Worm (Caenorhabditis elegans): ENCODE data around the gene btf-1.
A peak's percentile ranks its signal among the peaks of the same experiment; 100 is the strongest.

Gene btf-1

ce11 chrII:13163009-13163408 lies 37.0 kb upstream of the btf-1 start (continued):
- TF ChIP-seq rcor-1 (GFP tag; IDR thresholded peaks at IDR 0.05): no peak
- no peak for TF ChIP-seq F22D6.2 (tag; optimal IDR thresholded peaks at IDR 0.05)

DNA sequence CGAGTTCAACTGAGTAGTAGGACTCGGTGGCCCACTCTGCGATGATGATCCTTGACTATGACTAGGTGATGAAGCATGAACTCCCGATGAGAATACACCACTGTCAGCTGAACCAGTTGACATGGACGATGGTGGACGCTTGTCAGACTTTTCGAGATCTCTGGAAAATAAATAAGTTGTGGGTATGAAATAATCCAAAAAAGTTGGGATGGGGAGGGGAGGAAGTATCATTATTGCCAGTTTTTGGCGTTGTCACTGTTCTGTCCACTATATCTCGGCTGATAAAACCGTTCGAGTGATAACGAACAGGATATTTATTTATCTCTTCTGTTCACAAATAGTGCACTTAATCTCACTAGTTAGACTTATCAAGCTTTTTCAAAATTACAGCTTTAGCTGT lies 35.9 kb upstream of the btf-1 start:
- TF ChIP-seq Y56A3A.18 (GFP tag; IDR thresholded peaks at IDR 0.05) (no peak), attf-5 (GFP tag; optimal IDR thresholded peaks at IDR 0.05) (peak; percentile 6)

DNA sequence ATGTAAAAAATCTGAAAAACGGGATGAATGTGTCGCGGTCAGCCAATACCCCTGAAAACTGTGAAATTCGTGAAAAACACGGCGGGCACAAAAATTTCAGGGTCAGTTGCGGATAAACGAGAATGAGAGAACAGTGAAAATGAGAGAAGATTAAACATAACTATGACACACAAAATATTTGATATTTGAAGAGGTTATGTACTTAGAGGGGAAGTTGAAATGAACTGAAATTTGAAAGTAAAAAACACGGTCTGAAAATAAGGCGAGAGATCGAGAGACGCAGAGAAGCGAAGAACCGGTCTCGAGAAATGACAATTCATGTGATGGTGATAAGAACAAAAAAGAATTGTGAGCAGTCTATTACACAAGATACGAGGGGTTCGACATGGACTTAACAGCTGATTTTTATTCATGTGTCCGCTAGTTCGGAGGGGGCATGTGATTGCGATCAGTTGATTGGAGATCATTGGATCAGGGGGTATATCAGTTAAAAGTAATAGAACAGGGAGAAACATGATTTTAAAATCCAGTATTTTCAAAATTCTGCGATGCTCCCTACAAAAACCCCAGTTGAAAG lies 34.2 kb upstream of the btf-1 start, which contains the start of gene moe-3:
Gene moe-3, minus strand, starts transcription at position 51 of the 577 bp plus-strand sequence.
- TF ChIP-seq snpc-1.3 (tag; optimal IDR thresholded peaks at IDR 0.05; ENCODE audit: insufficient read depth) (no peak), T07F8.4 (tag; optimal IDR thresholded peaks at IDR 0.05) (no peak), F49E8.2 (tag; optimal IDR thresholded peaks at IDR 0.05; ENCODE audit: insufficient read depth) (no peak), attf-5 (GFP tag; optimal IDR thresholded peaks at IDR 0.05) (peak; percentile 51), madf-6 (GFP tag; IDR thresholded peaks at IDR 0.05) (no peak), ztf-28 (GFP tag; IDR thresholded peaks at IDR 0.05) (no peak), F37B4.10 (GFP tag; IDR thresholded peaks at IDR 0.05) (no peak), repo-1 (tag; optimal IDR thresholded peaks at IDR 0.05) (no peak), ceh-91 (GFP tag; IDR thresholded peaks at IDR 0.05) (no peak), egl-44 (GFP tag; IDR thresholded peaks at IDR 0.05) (no peak), madf-10 (tag; optimal IDR thresholded peaks at IDR 0.05) (no peak), nhr-80 (tag; optimal IDR thresholded peaks at IDR 0.05) (peak; percentile 73), F22D6.2 (tag; optimal IDR thresholded peaks at IDR 0.05) (no peak), hrde-1 (tag; optimal IDR thresholded peaks at IDR 0.05; ENCODE audit: borderline replicate concordance) (no peak), ztf-22 (GFP tag; optimal IDR thresholded peaks at IDR 0.05) (no peak), chd-7 (tag; optimal IDR thresholded peaks at IDR 0.05) (no peak), atf-7 (tag; optimal IDR thresholded peaks at IDR 0.05) (no peak), pbrm-1 (GFP tag; IDR thresholded peaks at IDR 0.05) (no peak), K12H6.12 (tag; optimal IDR thresholded peaks at IDR 0.05) (no peak), cebp-1 (GFP tag; IDR thresholded peaks at IDR 0.05) (no peak), cebp-1 (tag; optimal IDR thresholded peaks at IDR 0.05) (peak; percentile 55), aptf-2 (GFP tag; conservative IDR thresholded peaks at IDR 0.05) (no peak), ccch-3 (GFP tag; optimal IDR thresholded peaks at IDR 0.05) (no peak), ceh-40 (GFP tag; IDR thresholded peaks at IDR 0.05) (no peak), sdz-38 (tag; optimal IDR thresholded peaks at IDR 0.05) (no peak), lin-35 (GFP tag; optimal IDR thresholded peaks at IDR 0.05) (no peak), Y56A3A.18 (GFP tag; IDR thresholded peaks at IDR 0.05) (no peak), hlh-26 (GFP tag; conservative IDR thresholded peaks at IDR 0.05) (no peak), dox-1 (GFP tag; IDR thresholded peaks at IDR 0.05) (0 out of 2 replicates have a peak, but pooled peaks have one; percentile 27), lin-26 (GFP tag; IDR thresholded peaks at IDR 0.05) (no peak), Y95B8A.8 (GFP tag; IDR thresholded peaks at IDR 0.05) (no peak), B0336.3 (GFP tag; IDR thresholded peaks at IDR 0.05) (0 out of 2 replicates have a peak, but pooled peaks have one; percentile 19), dpl-1 (GFP tag; optimal IDR thresholded peaks at IDR 0.05) (no peak), lag-1 (GFP tag; IDR thresholded peaks at IDR 0.05) (no peak), ceh-100 (GFP tag; IDR thresholded peaks at IDR 0.05) (no peak), snpc-3.4 (tag; optimal IDR thresholded peaks at IDR 0.05) (no peak), mcd-1 (GFP tag; IDR thresholded peaks at IDR 0.05) (peak; percentile 23; the same call in 1 of the 2 replicates)
